Fruit fly (Drosophila melanogaster): ENCODE results near the gene Msh6.

The Msh6 gene

dm6 chr3L:15162988-15163387 lies 4.6 kb upstream of the Msh6 start:
- no peak for TF ChIP-seq acj6 (GFP tag; optimal IDR thresholded peaks at IDR 0.05)
- no peak for TF ChIP-seq CG11902 (GFP tag; optimal IDR thresholded peaks at IDR 0.05)
- no peak for TF ChIP-seq CG10669 (GFP tag; optimal IDR thresholded peaks at IDR 0.05)
- no peak for TF ChIP-seq spab (GFP tag; optimal IDR thresholded peaks at IDR 0.05)
- TF ChIP-seq svp (GFP tag) = no peak
- TF ChIP-seq Lpt (GFP tag; optimal IDR thresholded peaks at IDR 0.05) = no peak
- TF ChIP-seq Met (GFP tag; optimal IDR thresholded peaks at IDR 0.05) = no peak
- no peak for TF ChIP-seq Ets21C (GFP tag; optimal IDR thresholded peaks at IDR 0.05)
- TF ChIP-seq topi (GFP tag; optimal IDR thresholded peaks at IDR 0.05) = no peak
- no peak for TF ChIP-seq Smox (GFP tag; optimal IDR thresholded peaks at IDR 0.05)
- no peak for TF ChIP-seq esn (GFP tag; optimal IDR thresholded peaks at IDR 0.05)
- TF ChIP-seq cyc (GFP tag; optimal IDR thresholded peaks at IDR 0.05) = no peak
- no peak for TF ChIP-seq lz (GFP tag; optimal IDR thresholded peaks at IDR 0.05)

- TF ChIP-seq ss (GFP tag; optimal IDR thresholded peaks at IDR 0.05) = no peak
- no peak for TF ChIP-seq Smox (GFP tag; optimal IDR thresholded peaks at IDR 0.05)
- no peak for TF ChIP-seq Gug (GFP tag; IDR thresholded peaks at IDR 0.05)
- TF ChIP-seq dsx (GFP tag; optimal IDR thresholded peaks at IDR 0.05; ENCODE audit: poor library complexity, severe bottlenecking) = no peak
- TF ChIP-seq topi (GFP tag; optimal IDR thresholded peaks at IDR 0.05) = no peak
- no peak for TF ChIP-seq pdm3 (GFP tag; optimal IDR thresholded peaks at IDR 0.05)
- no peak for TF ChIP-seq fkh (GFP tag; optimal IDR thresholded peaks at IDR 0.05)
- no peak for TF ChIP-seq CG7368 (GFP tag; optimal IDR thresholded peaks at IDR 0.05)
- no peak for TF ChIP-seq CG9139 (GFP tag; optimal IDR thresholded peaks at IDR 0.05)
These were observed 3.6 kb upstream of the Msh6 start for dm6 chr3L:15162005-15162404.

dm6 chr3L:15161549-15161948 lies 3.2 kb upstream of the Msh6 start, which contains the start of gene CG6878:
Gene CG6878, plus strand, starts transcription at chr3L:15161817.
- no peak for TF ChIP-seq svp (GFP tag)
- peak; percentile 9 for TF ChIP-seq esn (GFP tag; optimal IDR thresholded peaks at IDR 0.05)
- peak; percentile 59 for TF ChIP-seq Eip78C (GFP tag)
- TF ChIP-seq achi (GFP tag; optimal IDR thresholded peaks at IDR 0.05) = peak; percentile 100

dm6 chr3L:15150028-15150427 lies 8.3 kb downstream of the Msh6 start:
- peak; percentile 57 for TF ChIP-seq fkh (GFP tag; optimal IDR thresholded peaks at IDR 0.05)
- TF ChIP-seq CG32006 (GFP tag; optimal IDR thresholded peaks at IDR 0.05) = no peak

- no peak for TF ChIP-seq Gug (GFP tag; IDR thresholded peaks at IDR 0.05)
- no peak for TF ChIP-seq CG1621 (tag; optimal IDR thresholded peaks at IDR 0.05)
- no peak for TF ChIP-seq fkh (GFP tag; optimal IDR thresholded peaks at IDR 0.05)
- no peak for TF ChIP-seq spab (GFP tag; optimal IDR thresholded peaks at IDR 0.05)
- no peak for TF ChIP-seq Sox102F (GFP tag; optimal IDR thresholded peaks at IDR 0.05)
- TF ChIP-seq Eip75B (GFP tag; optimal IDR thresholded peaks at IDR 0.05) = no peak
- TF ChIP-seq achi (GFP tag; optimal IDR thresholded peaks at IDR 0.05) = no peak
- no peak for TF ChIP-seq CG11762 (GFP tag; optimal IDR thresholded peaks at IDR 0.05; ENCODE audit: insufficient read depth)
- TF ChIP-seq CG16779 (tag; optimal IDR thresholded peaks at IDR 0.05) = no peak
- TF ChIP-seq cyc (GFP tag; optimal IDR thresholded peaks at IDR 0.05) = no peak
- no peak for TF ChIP-seq dsx (GFP tag; optimal IDR thresholded peaks at IDR 0.05; ENCODE audit: poor library complexity, severe bottlenecking)
- no peak for TF ChIP-seq OdsH (GFP tag; optimal IDR thresholded peaks at IDR 0.05)
- no peak for TF ChIP-seq acj6 (GFP tag; optimal IDR thresholded peaks at IDR 0.05)
- no peak for TF ChIP-seq CG3919 (GFP tag; optimal IDR thresholded peaks at IDR 0.05)
- no peak for TF ChIP-seq net (GFP tag; optimal IDR thresholded peaks at IDR 0.05)
- no peak for TF ChIP-seq CG32006 (GFP tag; optimal IDR thresholded peaks at IDR 0.05)
These were observed 11.6 kb downstream of the Msh6 start, which contains the start of gene FucTA for dm6 chr3L:15146643-15147187. Gene FucTA, plus strand, starts transcription at chr3L:15147137.
